Worm (Caenorhabditis elegans) whole organism, midembryonic: ENCODE results near the gene srw-40.

ENCODE experiments used
- T22C8.4 ChIP-seq: fragments of 200-800 bp; sonication (Bioruptor generic); IDR thresholded peaks from 2 replicates; pipeline ENCODE4 v1.3.6; 2022; ENCODE audit warnings: missing genetic modification characterization, missing compliant biosample characterization
- cog-1 ChIP-seq: sonication (generic microtip); optimal IDR thresholded peaks from 2 replicates; lab custom pipeline; 2016; ENCODE audit warnings: missing genetic modification characterization, missing compliant biosample characterization
- flt-1 ChIP-seq: fragments of 200-800 bp; sonication (Bioruptor generic); IDR thresholded peaks from 2 replicates; pipeline ENCODE4 v1.3.6; 2022; ENCODE audit warnings: missing genetic modification characterization, missing compliant biosample characterization
- klf-2 ChIP-seq: fragments of 200-800 bp; sonication (Bioruptor generic); conservative IDR thresholded peaks from 2 replicates; pipeline ENCODE4 v1.3.6; 2022; ENCODE audit warnings: missing genetic modification reagents, missing genetic modification characterization, missing compliant biosample characterization
- med-1 ChIP-seq: sonication (generic microtip); optimal IDR thresholded peaks from 2 replicates; lab custom pipeline; 2017; ENCODE audit warnings: missing genetic modification characterization, mild to moderate bottlenecking, missing compliant biosample characterization, antibody characterized with exemption, missing genetic modification reagents; ENCODE audit not compliant: insufficient read depth
- ref-1 ChIP-seq: fragments of 200-800 bp; sonication (Bioruptor generic); conservative IDR thresholded peaks from 2 replicates; pipeline ENCODE4 v1.3.6; 2022; ENCODE audit warnings: missing genetic modification reagents, missing genetic modification characterization, missing compliant biosample characterization
- tab-1 ChIP-seq: fragments of 200-800 bp; sonication (Bioruptor generic); IDR thresholded peaks from 2 replicates; pipeline ENCODE4 v1.3.6; 2022; ENCODE audit warnings: missing genetic modification characterization, missing compliant biosample characterization
- ztf-23 ChIP-seq: fragments of 200-800 bp; sonication (Bioruptor generic); IDR thresholded peaks from 2 replicates; pipeline ENCODE4 v1.3.6; 2022; ENCODE audit warnings: missing genetic modification reagents, missing genetic modification characterization, missing compliant biosample characterization
- ztf-29 ChIP-seq: fragments of 200-800 bp; sonication (Bioruptor generic); IDR thresholded peaks from 2 replicates; pipeline ENCODE4 v1.3.6; 2022; ENCODE audit warnings: missing genetic modification reagents, missing genetic modification characterization, missing compliant biosample characterization

srw-40 gene

ce11 chrII:4309112-4309511, 6.8 kb downstream of the srw-40 start:
- TF ChIP-seq ztf-23 (GFP tag; lab: Robert Waterston, UW), result 0 out of 2 replicates have a peak, but pooled peaks have one; percentile 11

- TF ChIP-seq klf-2 (no peak), T22C8.4 (no peak), ztf-29 (GFP tag; lab: Robert Waterston, UW) (no peak), cog-1 (tag; lab: Kevin White, UChicago) (no peak), med-1 (GFP tag; lab: Kevin White, UChicago) (no peak), flt-1 (GFP tag; lab: Robert Waterston, UW) (no peak), ref-1 (no peak), tab-1 (no peak)
These were observed 8.8 kb downstream of the srw-40 start, which contains the start of gene Y52E8A.3 for ce11 chrII:4306921-4307630. Y52E8A.3 (minus strand) TSS chrII:4306971.

- TF ChIP-seq flt-1 (GFP tag; lab: Robert Waterston, UW), result no peak
- no peak for TF ChIP-seq ztf-23 (GFP tag; lab: Robert Waterston, UW)
- TF ChIP-seq tab-1, result no peak
- TF ChIP-seq ref-1, result no peak
- TF ChIP-seq med-1 (GFP tag; lab: Kevin White, UChicago), result no peak
- TF ChIP-seq cog-1 (tag; lab: Kevin White, UChicago), result no peak
- TF ChIP-seq T22C8.4, result no peak
- TF ChIP-seq klf-2, result no peak
- no peak for TF ChIP-seq ztf-29 (GFP tag; lab: Robert Waterston, UW)
These were observed 14.6 kb downstream of the srw-40 start, which contains the start of gene gtf-2F1 for ce11 chrII:4301307-4301706. gtf-2F1 (plus strand) TSS chrII:4301607.

ce11 chrII:4299227-4299703, 16.6 kb downstream of the srw-40 start, which contains the start of gene sco-1:
sco-1 (plus strand) TSS chrII:4299653.
- TF ChIP-seq klf-2 (no peak), tab-1 (no peak), ztf-23 (GFP tag; lab: Robert Waterston, UW) (peak; percentile 77), T22C8.4 (0 out of 2 replicates have a peak, but pooled peaks have one; percentile 48), med-1 (GFP tag; lab: Kevin White, UChicago) (no peak), cog-1 (tag; lab: Kevin White, UChicago) (peak; percentile 25), ztf-29 (GFP tag; lab: Robert Waterston, UW) (no peak), ref-1 (no peak), flt-1 (GFP tag; lab: Robert Waterston, UW) (peak; percentile 83)

DNA sequence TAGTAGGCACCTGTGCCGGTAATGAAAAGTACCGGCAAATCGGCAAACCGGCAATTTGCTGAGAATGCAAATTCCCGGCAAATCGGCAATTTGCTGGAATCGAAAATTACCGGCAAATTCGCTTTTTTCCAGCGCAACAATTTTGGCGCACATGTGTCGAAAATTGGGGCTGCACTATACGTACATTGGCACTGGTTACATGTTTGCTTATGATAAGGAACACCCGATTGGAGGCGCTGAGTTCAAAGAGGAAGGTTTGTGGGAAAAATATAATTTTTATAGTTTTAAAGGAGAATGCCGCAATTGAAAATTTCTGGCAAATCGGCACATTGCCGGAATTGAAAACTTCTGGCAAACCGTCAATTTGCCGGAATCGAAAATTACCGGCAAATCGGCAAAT, 18.7 kb downstream of the srw-40 start:
- TF ChIP-seq med-1 (GFP tag; lab: Kevin White, UChicago), result no peak
- TF ChIP-seq T22C8.4, result no peak
- TF ChIP-seq ztf-23 (GFP tag; lab: Robert Waterston, UW), result no peak
- no peak for TF ChIP-seq klf-2
- no peak for TF ChIP-seq tab-1
- no peak for TF ChIP-seq cog-1 (tag; lab: Kevin White, UChicago)
- TF ChIP-seq flt-1 (GFP tag; lab: Robert Waterston, UW), result no peak
- no peak for TF ChIP-seq ztf-29 (GFP tag; lab: Robert Waterston, UW)
- no peak for TF ChIP-seq ref-1

ce11 chrII:4294801-4295200, 21.1 kb downstream of the srw-40 start, which contains the start of gene rml-4:
rml-4 (plus strand) TSS chrII:4295101.
- TF ChIP-seq klf-2 (no peak), cog-1 (tag; lab: Kevin White, UChicago) (no peak), ztf-29 (GFP tag; lab: Robert Waterston, UW) (no peak), med-1 (GFP tag; lab: Kevin White, UChicago) (no peak), tab-1 (no peak), ref-1 (no peak), T22C8.4 (no peak), ztf-23 (GFP tag; lab: Robert Waterston, UW) (no peak), flt-1 (GFP tag; lab: Robert Waterston, UW) (no peak)

ce11 chrII:4294189-4294588, 21.7 kb downstream of the srw-40 start:
- TF ChIP-seq T22C8.4 (no peak), ztf-23 (GFP tag; lab: Robert Waterston, UW) (no peak)

- TF ChIP-seq ref-1, result no peak
- no peak for TF ChIP-seq tab-1
These were observed 22.8 kb downstream of the srw-40 start for ce11 chrII:4293027-4293522.

DNA sequence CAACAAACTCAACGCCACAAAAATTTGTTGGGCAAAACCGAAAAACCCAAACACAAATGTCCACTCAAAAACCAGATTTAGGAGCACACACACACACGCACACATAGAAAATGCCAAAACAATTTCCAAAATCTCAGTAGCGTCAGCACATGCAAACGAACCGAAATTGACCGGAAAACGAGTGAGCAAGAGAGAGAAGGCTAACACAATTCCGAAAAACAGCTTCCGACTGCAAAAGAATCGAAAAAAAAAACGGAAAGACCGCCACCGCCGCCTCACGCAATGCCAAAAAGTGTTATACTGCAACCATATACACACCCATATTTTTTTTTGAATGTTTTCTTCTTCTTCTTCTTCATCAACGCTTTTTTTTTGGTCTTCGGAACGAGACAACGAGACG, 24.1 kb downstream of the srw-40 start:
- TF ChIP-seq tab-1 (no peak), med-1 (GFP tag; lab: Kevin White, UChicago) (no peak), flt-1 (GFP tag; lab: Robert Waterston, UW) (no peak), T22C8.4 (no peak), cog-1 (tag; lab: Kevin White, UChicago) (no peak), ref-1 (no peak), ztf-23 (GFP tag; lab: Robert Waterston, UW) (no peak), ztf-29 (GFP tag; lab: Robert Waterston, UW) (no peak), klf-2 (no peak)

DNA sequence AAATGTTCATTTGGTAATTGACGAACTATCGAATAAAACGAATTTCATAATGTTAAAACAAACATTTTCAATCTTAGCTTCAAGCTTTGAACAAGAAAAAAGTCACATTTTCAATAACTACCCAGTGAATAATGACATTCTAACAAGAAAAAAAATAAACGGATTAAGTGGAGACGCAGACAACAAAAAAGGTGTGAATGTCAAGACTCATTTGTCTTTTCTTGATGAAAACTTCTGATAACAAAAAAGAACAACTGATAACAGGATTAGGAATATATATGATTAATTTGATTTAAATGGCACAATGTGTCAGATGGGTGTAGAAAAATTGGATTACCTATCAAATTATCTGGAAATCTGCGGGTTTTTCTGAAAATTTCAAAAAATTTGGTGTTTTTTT, 27.3 kb downstream of the srw-40 start:
- TF ChIP-seq ref-1, result no peak

DNA sequence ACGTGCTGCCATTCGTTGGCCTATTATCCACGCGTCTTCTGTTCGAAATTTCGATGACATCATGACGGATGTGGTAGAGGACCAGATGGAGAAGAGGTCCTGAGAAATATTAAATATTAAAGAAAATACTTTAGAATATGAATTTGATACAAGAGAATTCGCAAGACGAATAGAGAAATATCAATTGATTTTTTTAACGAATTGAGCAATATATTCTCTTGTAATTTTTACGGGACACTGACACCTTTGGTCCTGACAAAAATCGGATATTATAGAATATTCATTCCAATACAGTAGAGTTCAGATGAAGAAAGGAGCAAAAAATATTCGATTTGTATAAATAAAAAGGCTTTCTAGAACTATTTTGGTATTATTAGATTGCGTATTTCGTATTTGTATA, 27.8 kb downstream of the srw-40 start, which contains the start of gene C01F1.6:
Gene C01F1.6 (minus strand): TSS at position 101 of the 400 bp plus-strand sequence.
- TF ChIP-seq cog-1 (tag; lab: Kevin White, UChicago), result no peak
- TF ChIP-seq tab-1, result no peak
- TF ChIP-seq klf-2, result no peak
